Fruit fly (Drosophila melanogaster): Measurements from ENCODE around the gene Ptpa.

- TF ChIP-seq CG32532 (GFP tag; IDR thresholded peaks at IDR 0.05) (no peak), phol (tag; optimal IDR thresholded peaks at IDR 0.05) (no peak), ranshi (GFP tag; IDR thresholded peaks at IDR 0.05) (no peak), CG32767 (GFP tag; IDR thresholded peaks at IDR 0.05) (peak; percentile 50), sd (tag; optimal IDR thresholded peaks at IDR 0.05) (no peak)
Observed at dm6 chr2L:3339420-3339819, 37.4 kb upstream of the Ptpa start.
